Worm (Caenorhabditis elegans) whole organism, L2 larva: ENCODE data around the gene C44C1.1.

Experiments used
- C34F6.9 ChIP-seq: fragments of 150-350 bp; optimal IDR thresholded peaks from 2 replicates; lab custom pipeline; 2014; ENCODE audit warnings: missing biosample characterization, missing genetic modification characterization
- alr-1 ChIP-seq: fragments of 150-350 bp; optimal IDR thresholded peaks from 2 replicates; lab custom pipeline; 2014; ENCODE audit warnings: missing biosample characterization, missing genetic modification characterization
- ama-1 ChIP-seq: fragments of 150-350 bp; optimal IDR thresholded peaks from 2 replicates; lab custom pipeline; 2018; ENCODE audit warnings: inconsistent platforms
- blmp-1 ChIP-seq: sonication (generic microtip); optimal IDR thresholded peaks from 2 replicates; lab custom pipeline; 2017; ENCODE audit warnings: missing genetic modification characterization, mild to moderate bottlenecking, missing compliant biosample characterization, antibody characterized with exemption, moderate library complexity; ENCODE audit not compliant: insufficient read depth
- ceh-16 ChIP-seq: fragments of 150-350 bp; optimal IDR thresholded peaks from 2 replicates; lab custom pipeline; 2014; ENCODE audit warnings: missing biosample characterization, missing genetic modification characterization
- fos-1 ChIP-seq: fragments of 150-350 bp; optimal IDR thresholded peaks from 2 replicates; lab custom pipeline; 2014; ENCODE audit warnings: missing biosample characterization, missing genetic modification characterization
- gmeb-1 ChIP-seq: fragments of 150-350 bp; optimal IDR thresholded peaks from 2 replicates; lab custom pipeline; 2014; ENCODE audit warnings: missing biosample characterization, missing genetic modification characterization
- lin-13 ChIP-seq: fragments of 150-350 bp; optimal IDR thresholded peaks from 2 replicates; lab custom pipeline; 2014; ENCODE audit warnings: missing biosample characterization, missing genetic modification reagents, missing genetic modification characterization
- lin-39 ChIP-seq: fragments of 150-350 bp; optimal IDR thresholded peaks from 2 replicates; lab custom pipeline; 2014; ENCODE audit warnings: missing biosample characterization, missing genetic modification reagents, missing genetic modification characterization
- nhr-11 ChIP-seq: fragments of 150-350 bp; optimal IDR thresholded peaks from 2 replicates; lab custom pipeline; 2014; ENCODE audit warnings: missing biosample characterization, missing genetic modification characterization
- nhr-129 ChIP-seq: fragments of 150-350 bp; optimal IDR thresholded peaks from 2 replicates; lab custom pipeline; 2014; ENCODE audit warnings: missing biosample characterization, missing genetic modification characterization
- sem-4 ChIP-seq: fragments of 150-350 bp; optimal IDR thresholded peaks from 2 replicates; lab custom pipeline; 2014; ENCODE audit warnings: missing biosample characterization, missing genetic modification reagents, missing genetic modification characterization
- unc-62 ChIP-seq: fragments of 150-350 bp; optimal IDR thresholded peaks from 2 replicates; lab custom pipeline; 2014; ENCODE audit warnings: missing biosample characterization, missing genetic modification reagents, missing genetic modification characterization
- ztf-4 ChIP-seq: fragments of 150-350 bp; optimal IDR thresholded peaks from 2 replicates; lab custom pipeline; 2014; ENCODE audit warnings: missing biosample characterization, missing genetic modification characterization

ce11 chrX:980252-981009 lies at the start of gene C44C1.1:
- TF ChIP-seq blmp-1 (tag; lab: Kevin White, UChicago) (peak; percentile 68), ama-1 (no peak), ceh-16 (tag; lab: Kevin White, UChicago) (peak; percentile 36), nhr-11 (no peak), alr-1 (tag; lab: Kevin White, UChicago) (no peak), sem-4 (tag; lab: Kevin White, UChicago) (no peak), lin-39 (tag; lab: Kevin White, UChicago) (no peak), C34F6.9 (tag; lab: Kevin White, UChicago) (no peak), ztf-4 (tag; lab: Kevin White, UChicago) (no peak), fos-1 (peak; percentile 47), gmeb-1 (tag; lab: Kevin White, UChicago) (no peak), unc-62 (GFP tag; lab: Kevin White, UChicago) (no peak), lin-13 (GFP tag; lab: Kevin White, UChicago) (no peak), nhr-129 (peak; percentile 35)
